Fruit fly (Drosophila melanogaster) whole organism, pupa: ENCODE data around the gene CG17329.

Experiments
- CG10348 ChIP-seq: fragments of 200-800 bp; sonication (Bioruptor generic); IDR thresholded peaks from 2 replicates; pipeline ENCODE4 v1.3.6; 2022; ENCODE audit warnings: missing biosample characterization, missing genetic modification characterization
- CG12605 ChIP-seq: fragments of 200-800 bp; sonication (Bioruptor generic); IDR thresholded peaks from 2 replicates; pipeline ENCODE4 v1.3.6; 2022; ENCODE audit warnings: missing biosample characterization, missing genetic modification characterization
- CG17806 ChIP-seq: fragments of 200-800 bp; sonication (Bioruptor generic); optimal IDR thresholded peaks from 2 replicates; lab custom pipeline; 2018; ENCODE audit warnings: missing biosample characterization, mild to moderate bottlenecking, missing genetic modification characterization, moderate library complexity
- CG32121 ChIP-seq: fragments of 200-800 bp; sonication (Bioruptor generic); IDR thresholded peaks from 2 replicates; pipeline ENCODE4 v1.3.6; 2022; ENCODE audit warnings: missing biosample characterization, missing genetic modification characterization
- CG8159 ChIP-seq: fragments of 200-800 bp; sonication (Bioruptor generic); optimal IDR thresholded peaks from 3 replicates; lab custom pipeline; 2018; ENCODE audit warnings: missing biosample characterization, mild to moderate bottlenecking, missing genetic modification characterization, moderate library complexity
- CG8301 ChIP-seq: fragments of 200-800 bp; sonication (Bioruptor generic); optimal IDR thresholded peaks from 2 replicates; lab custom pipeline; 2018; ENCODE audit warnings: missing biosample characterization, mild to moderate bottlenecking, missing genetic modification characterization
- Ets98B ChIP-seq: fragments of 200-800 bp; sonication (Bioruptor generic); IDR thresholded peaks from 2 replicates; pipeline ENCODE4 v1.3.6; 2022; ENCODE audit warnings: missing biosample characterization, missing genetic modification characterization
- Pif1B ChIP-seq: fragments of 200-800 bp; sonication (Bioruptor generic); optimal IDR thresholded peaks from 3 replicates; lab custom pipeline; 2016; ENCODE audit warnings: missing biosample characterization, missing genetic modification characterization

- TF ChIP-seq Ets98B (GFP tag; lab: Robert Waterston, UW) (peak; percentile 66), CG12605 (GFP tag; lab: Robert Waterston, UW) (no peak), CG10348 (GFP tag; lab: Robert Waterston, UW) (no peak; the same call in 1 of the 2 replicates), CG8301 (tag; lab: Kevin White, UChicago) (peak; percentile 71), CG32121 (peak; percentile 79; the same call in 1 of the 2 replicates), Pif1B (GFP tag; lab: Kevin White, UChicago) (peak; percentile 34), CG8159 (tag; lab: Kevin White, UChicago) (peak; percentile 67), CG17806 (tag; lab: Kevin White, UChicago) (peak; percentile 51)
Measured at dm6 chr2L:16275809-16276178, 15.3 kb upstream of the CG17329 start.
